Worm (Caenorhabditis elegans) whole organism, L1 larva: ENCODE data around the gene suca-1.
A peak's percentile ranks its signal among the peaks of the same experiment; 100 is the strongest.

Source experiments
- C16A3.4 ChIP-seq: fragments of 150-350 bp; optimal IDR thresholded peaks from 2 replicates; lab custom pipeline; 2014; ENCODE audit warnings: missing biosample characterization, missing genetic modification characterization
- F16B12.6 ChIP-seq: fragments of 150-350 bp; optimal IDR thresholded peaks from 2 replicates; lab custom pipeline; 2014; ENCODE audit warnings: missing biosample characterization, missing genetic modification characterization
- Y116A8C.19 ChIP-seq: sonication (generic microtip); optimal IDR thresholded peaks from 2 replicates; lab custom pipeline; 2016; ENCODE audit warnings: missing compliant biosample characterization, missing genetic modification characterization, borderline replicate concordance
- alr-1 ChIP-seq: fragments of 200-800 bp; sonication (Bioruptor generic); optimal IDR thresholded peaks from 2 replicates; lab custom pipeline; 2018; ENCODE audit warnings: borderline replicate concordance, mild to moderate bottlenecking, missing genetic modification characterization, missing compliant biosample characterization
- ama-1 ChIP-seq: fragments of 150-350 bp; optimal IDR thresholded peaks from 2 replicates; lab custom pipeline; 2014
- ceh-63 ChIP-seq: fragments of 200-800 bp; sonication (Bioruptor generic); optimal IDR thresholded peaks from 2 replicates; lab custom pipeline; 2018; ENCODE audit warnings: mild to moderate bottlenecking, missing genetic modification characterization, missing compliant biosample characterization
- ceh-88 ChIP-seq: fragments of 200-800 bp; sonication (Bioruptor generic); IDR thresholded peaks from 2 replicates; pipeline ENCODE4 v1.3.6; 2022; ENCODE audit warnings: missing genetic modification characterization, missing compliant biosample characterization
- ces-1 ChIP-seq: fragments of 150-350 bp; optimal IDR thresholded peaks from 2 replicates; lab custom pipeline; 2014; ENCODE audit warnings: missing biosample characterization, missing genetic modification reagents, missing genetic modification characterization
- dpl-1 ChIP-seq, 3 experiments: fragments of 150-350 bp in 2 of 3; sonication (generic microtip) in 1 of 3; optimal IDR thresholded peaks; 2 replicates each; lab custom pipeline; 2014 to 2017; ENCODE audit warnings: missing biosample characterization in 3 of 3, missing genetic modification characterization in 3 of 3, missing genetic modification reagents in 3 of 3
- dsc-1 ChIP-seq: sonication (generic microtip); optimal IDR thresholded peaks from 2 replicates; lab custom pipeline; 2016; ENCODE audit warnings: mild to moderate bottlenecking, missing genetic modification characterization, missing compliant biosample characterization
- efl-3 ChIP-seq: fragments of 200-800 bp; sonication (Bioruptor generic); optimal IDR thresholded peaks from 2 replicates; lab custom pipeline; 2018; ENCODE audit warnings: mild to moderate bottlenecking, missing genetic modification characterization, missing compliant biosample characterization
- egl-13 ChIP-seq: sonication (generic microtip); optimal IDR thresholded peaks from 2 replicates; lab custom pipeline; 2016; ENCODE audit warnings: missing genotype, missing genetic modification reagents, missing genetic modification characterization, missing compliant biosample characterization
- egl-27 ChIP-seq, 2 experiments: fragments of 150-350 bp in 1 of 2; sonication (generic microtip); optimal IDR thresholded peaks; 3 replicates each; lab custom pipeline; 2017 to 2018; ENCODE audit warnings: missing biosample characterization in 2 of 2, missing genetic modification characterization in 2 of 2, missing genetic modification reagents in 2 of 2
- elt-2 ChIP-seq: sonication (generic microtip); optimal IDR thresholded peaks from 2 replicates; lab custom pipeline; 2016; ENCODE audit warnings: missing genetic modification characterization, mild to moderate bottlenecking, inconsistent platforms, missing compliant biosample characterization, missing genetic modification reagents
- elt-3 ChIP-seq, 6 experiments: fragments of 150-350 bp in 1 of 6; sonication (generic microtip); optimal IDR thresholded peaks; 2 replicates each; lab custom pipeline; 2017 to 2018; ENCODE audit warnings: missing biosample characterization in 6 of 6, missing genetic modification characterization in 6 of 6, inconsistent platforms in 1 of 6
- ets-5 ChIP-seq: fragments of 200-800 bp; sonication (Bioruptor generic); IDR thresholded peaks from 2 replicates; pipeline ENCODE4 v1.3.6; 2022; ENCODE audit warnings: missing genetic modification characterization, missing compliant biosample characterization
- fkh-4 ChIP-seq: sonication (generic microtip); optimal IDR thresholded peaks from 2 replicates; lab custom pipeline; 2016; ENCODE audit warnings: missing compliant biosample characterization, missing genetic modification characterization, borderline replicate concordance
- fos-1 ChIP-seq: fragments of 150-350 bp; optimal IDR thresholded peaks from 2 replicates; lab custom pipeline; 2014; ENCODE audit warnings: missing biosample characterization, missing genetic modification characterization
- grh-1 ChIP-seq: fragments of 200-800 bp; sonication (Bioruptor generic); IDR thresholded peaks from 2 replicates; pipeline ENCODE4 v1.3.6; 2022; ENCODE audit warnings: missing genetic modification reagents, missing genetic modification characterization, missing compliant biosample characterization
- hlh-17 ChIP-seq: fragments of 200-800 bp; sonication (Bioruptor generic); optimal IDR thresholded peaks from 2 replicates; lab custom pipeline; 2018; ENCODE audit warnings: missing genetic modification characterization, mild to moderate bottlenecking, missing compliant biosample characterization, moderate library complexity, borderline replicate concordance
- irx-1 ChIP-seq: sonication (generic microtip); optimal IDR thresholded peaks from 2 replicates; lab custom pipeline; 2016; ENCODE audit warnings: missing genetic modification characterization, missing compliant biosample characterization
- isw-1 ChIP-seq: fragments of 200-800 bp; sonication (Bioruptor generic); IDR thresholded peaks from 2 replicates; pipeline ENCODE4 v1.3.6; 2022; ENCODE audit warnings: missing genetic modification characterization, missing compliant biosample characterization
- lin-35 ChIP-seq, 2 experiments: fragments of 150-350 bp; optimal IDR thresholded peaks; 2 replicates each; lab custom pipeline; 2014; ENCODE audit warnings: missing biosample characterization in 2 of 2, missing genetic modification characterization in 2 of 2, missing genetic modification reagents in 2 of 2
- lin-39 ChIP-seq: fragments of 150-350 bp; optimal IDR thresholded peaks from 2 replicates; lab custom pipeline; 2014; ENCODE audit warnings: missing biosample characterization, missing genetic modification reagents, missing genetic modification characterization
- lir-3 ChIP-seq: sonication (generic microtip); optimal IDR thresholded peaks from 2 replicates; lab custom pipeline; 2016; ENCODE audit warnings: mild to moderate bottlenecking, missing genetic modification characterization, moderate library complexity, missing compliant biosample characterization; ENCODE audit not compliant: poor library complexity
- lsy-2 ChIP-seq, 2 experiments: fragments of 150-350 bp; optimal IDR thresholded peaks; 2 replicates each; lab custom pipeline; 2014; ENCODE audit warnings: missing biosample characterization in 2 of 2, missing genetic modification characterization in 2 of 2
- mdl-1 ChIP-seq, 2 experiments: fragments of 150-350 bp; optimal IDR thresholded peaks; 2 replicates each; lab custom pipeline; 2014 to 2017; ENCODE audit warnings: missing biosample characterization in 2 of 2, missing genetic modification characterization in 2 of 2, inconsistent platforms in 1 of 2
- nhr-20 ChIP-seq: sonication (generic microtip); optimal IDR thresholded peaks from 2 replicates; lab custom pipeline; 2016; ENCODE audit warnings: mild to moderate bottlenecking, missing genetic modification characterization, missing compliant biosample characterization
- nhr-237 ChIP-seq: fragments of 150-350 bp; optimal IDR thresholded peaks from 2 replicates; lab custom pipeline; 2014; ENCODE audit warnings: missing biosample characterization, missing genetic modification characterization
- nhr-28 ChIP-seq: fragments of 150-350 bp; optimal IDR thresholded peaks from 2 replicates; lab custom pipeline; 2014; ENCODE audit warnings: missing biosample characterization, missing genetic modification characterization
- nhr-47 ChIP-seq: sonication (generic microtip); optimal IDR thresholded peaks from 2 replicates; lab custom pipeline; 2016; ENCODE audit warnings: mild to moderate bottlenecking, missing genetic modification characterization, moderate library complexity, missing compliant biosample characterization
- nhr-76 ChIP-seq: sonication (generic microtip); optimal IDR thresholded peaks from 2 replicates; lab custom pipeline; 2017; ENCODE audit warnings: missing biosample characterization, missing genetic modification characterization
- nhr-77 ChIP-seq: fragments of 150-350 bp; optimal IDR thresholded peaks from 2 replicates; lab custom pipeline; 2014; ENCODE audit warnings: missing biosample characterization, missing genetic modification characterization
- nhr-84 ChIP-seq: sonication (generic microtip); optimal IDR thresholded peaks from 2 replicates; lab custom pipeline; 2017; ENCODE audit warnings: missing biosample characterization, missing genetic modification characterization
- nhr-85 ChIP-seq: sonication (generic microtip); peaks from one replicate; lab custom pipeline; 2016; ENCODE audit warnings: missing genetic modification characterization, inconsistent platforms, missing compliant biosample characterization
- pag-3 ChIP-seq: sonication (generic microtip); optimal IDR thresholded peaks from 2 replicates; lab custom pipeline; 2017; ENCODE audit warnings: missing genetic modification characterization, mild to moderate bottlenecking, missing compliant biosample characterization, antibody characterized with exemption, borderline replicate concordance; ENCODE audit not compliant: insufficient read depth
- rnt-1 ChIP-seq: sonication (generic microtip); optimal IDR thresholded peaks from 2 replicates; lab custom pipeline; 2016; ENCODE audit warnings: mild to moderate bottlenecking, missing genetic modification characterization, moderate library complexity, missing compliant biosample characterization
- skn-1 ChIP-seq: fragments of 150-350 bp; optimal IDR thresholded peaks from 2 replicates; lab custom pipeline; 2014; ENCODE audit warnings: missing biosample characterization, missing genetic modification characterization
- snpc-4 ChIP-seq: fragments of 150-350 bp; optimal IDR thresholded peaks from 2 replicates; lab custom pipeline; 2014; ENCODE audit warnings: missing biosample characterization, missing genetic modification characterization
- snu-23 ChIP-seq: sonication (generic microtip); optimal IDR thresholded peaks from 2 replicates; lab custom pipeline; 2016; ENCODE audit warnings: missing genetic modification characterization, missing compliant biosample characterization
- sptf-1 ChIP-seq: fragments of 150-350 bp; optimal IDR thresholded peaks from 2 replicates; lab custom pipeline; 2014; ENCODE audit warnings: missing biosample characterization, missing genetic modification characterization
- sup-37 ChIP-seq: fragments of 200-800 bp; sonication (Bioruptor generic); optimal IDR thresholded peaks from 2 replicates; lab custom pipeline; 2018; ENCODE audit warnings: mild to moderate bottlenecking, missing genetic modification characterization, missing compliant biosample characterization
- swsn-7 ChIP-seq: sonication (generic microtip); optimal IDR thresholded peaks from 2 replicates; lab custom pipeline; 2016; ENCODE audit warnings: missing genetic modification characterization, missing compliant biosample characterization
- tbx-2 ChIP-seq: sonication (generic microtip); optimal IDR thresholded peaks from 2 replicates; lab custom pipeline; 2016; ENCODE audit warnings: missing genetic modification characterization, missing compliant biosample characterization
- tlp-1 ChIP-seq: fragments of 150-350 bp; optimal IDR thresholded peaks from 2 replicates; lab custom pipeline; 2014; ENCODE audit warnings: missing biosample characterization, missing genetic modification characterization
- unc-130 ChIP-seq: fragments of 150-350 bp; optimal IDR thresholded peaks from 2 replicates; lab custom pipeline; 2017; ENCODE audit warnings: missing biosample characterization, missing genetic modification characterization, inconsistent platforms
- unc-30 ChIP-seq: sonication (generic microtip); optimal IDR thresholded peaks from 2 replicates; lab custom pipeline; 2017; ENCODE audit warnings: missing biosample characterization, missing genetic modification characterization
- vab-15 ChIP-seq: sonication (generic microtip); optimal IDR thresholded peaks from 2 replicates; lab custom pipeline; 2017; ENCODE audit warnings: missing genotype, mild to moderate bottlenecking, missing genetic modification characterization, missing compliant biosample characterization
- ztf-11 ChIP-seq, 2 experiments: sonication (generic microtip); optimal IDR thresholded peaks; 2 replicates each; lab custom pipeline; 2016 to 2017; ENCODE audit warnings: missing genetic modification characterization in 2 of 2, missing biosample characterization in 1 of 2, missing compliant biosample characterization in 1 of 2

suca-1 gene

DNA sequence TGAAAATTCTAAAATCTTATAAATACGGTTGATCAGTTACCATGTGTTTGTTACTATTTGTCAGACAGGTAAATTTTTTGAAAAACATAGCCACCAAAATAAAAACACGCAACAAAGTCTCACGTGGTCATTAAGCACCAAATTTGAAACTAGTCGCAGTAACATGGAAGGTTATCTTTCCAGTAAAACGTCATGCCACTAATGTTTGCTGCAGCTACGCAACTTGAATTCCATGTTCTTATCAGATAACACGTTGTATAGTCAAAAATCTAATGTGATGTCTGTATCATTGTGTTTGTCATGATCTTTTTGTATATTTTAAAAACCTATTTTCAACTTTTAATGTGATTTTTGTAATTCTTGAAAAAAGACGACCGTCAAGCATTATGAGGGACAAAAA lies 1.9 kb upstream of the suca-1 start (continued):
- TF ChIP-seq swsn-7 (tag; lab: Kevin White, UChicago) (no peak), snpc-4 (no peak), nhr-237 (tag; lab: Kevin White, UChicago) (no peak), F16B12.6 (tag; lab: Kevin White, UChicago) (no peak), fkh-4 (tag; lab: Kevin White, UChicago) (no peak), ama-1 (lab: Kevin White, UChicago) (no peak), ceh-63 (no peak), irx-1 (tag; lab: Kevin White, UChicago) (no peak), egl-13 (tag; lab: Kevin White, UChicago) (no peak), dsc-1 (tag; lab: Kevin White, UChicago) (no peak), lin-39 (no peak), efl-3 (GFP tag; lab: Kevin White, UChicago) (no peak), elt-3 (tag; optimal IDR thresholded peaks at IDR 0.05; lab: Kevin White, UChicago) (peak in 1 of 6 experiments; percentile 20), grh-1 (peak; percentile 10; the same call in 1 of the 2 replicates), hlh-17 (no peak), nhr-77 (tag; lab: Kevin White, UChicago) (no peak), lir-3 (tag; lab: Kevin White, UChicago) (no peak), sup-37 (GFP tag; lab: Kevin White, UChicago) (no peak), pag-3 (tag; lab: Kevin White, UChicago) (no peak), lsy-2 (tag; optimal IDR thresholded peaks at IDR 0.05; lab: Kevin White, UChicago) (no peak), dpl-1 (GFP tag; optimal IDR thresholded peaks at IDR 0.05; lab: Kevin White, UChicago) (no peak), mdl-1 (tag; optimal IDR thresholded peaks at IDR 0.05; lab: Kevin White, UChicago) (peak in 1 of 2 experiments; percentile 56), Y116A8C.19 (tag; lab: Kevin White, UChicago) (no peak), elt-2 (peak; percentile 88), vab-15 (tag; lab: Kevin White, UChicago) (no peak), snu-23 (GFP tag; lab: Kevin White, UChicago) (peak; percentile 7), nhr-47 (tag; lab: Kevin White, UChicago) (no peak), isw-1 (no peak), egl-27 (tag; optimal IDR thresholded peaks at IDR 0.05; lab: Kevin White, UChicago) (no peak), lin-35 (GFP tag; optimal IDR thresholded peaks at IDR 0.05; lab: Kevin White, UChicago) (peak in 1 of 2 experiments; percentile 37), C16A3.4 (tag; lab: Kevin White, UChicago) (no peak), ces-1 (GFP tag; lab: Kevin White, UChicago) (no peak), ceh-88 (GFP tag; lab: Robert Waterston, UW) (no peak)
- TF ChIP-seq, all 84 proteins: peak for 11

DNA sequence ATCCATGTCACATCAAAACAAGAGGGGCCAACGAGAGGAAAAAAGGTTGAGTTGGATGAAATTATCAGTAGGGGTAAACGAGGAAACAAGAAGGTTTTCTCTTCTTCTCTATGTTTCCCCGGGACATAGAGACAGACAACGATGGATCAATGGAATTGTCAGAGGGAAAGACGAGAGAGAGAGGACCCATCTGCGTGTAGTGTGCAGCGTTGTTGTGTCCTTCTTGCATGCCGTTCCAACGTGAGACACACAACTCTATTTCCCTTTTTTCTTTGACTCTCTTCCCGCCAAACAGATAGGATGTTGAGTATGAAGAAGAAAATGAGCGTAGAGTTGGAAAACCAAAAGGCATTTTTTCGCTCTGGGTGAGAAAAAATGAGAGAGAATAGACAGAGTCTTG lies 1.0 kb upstream of the suca-1 start:
- TF ChIP-seq nhr-20 (tag; lab: Kevin White, UChicago), result peak; percentile 69
- no peak for TF ChIP-seq ceh-88 (GFP tag; lab: Robert Waterston, UW)
- no peak for TF ChIP-seq sptf-1
- TF ChIP-seq elt-3 (tag; optimal IDR thresholded peaks at IDR 0.05; lab: Kevin White, UChicago), result peak in 4 of 6 experiments; percentile 31 to 73 (median 41)
- peak; percentile 66 for TF ChIP-seq rnt-1 (tag; lab: Kevin White, UChicago)
- no peak for TF ChIP-seq egl-13 (tag; lab: Kevin White, UChicago)
- TF ChIP-seq fos-1 (tag; lab: Kevin White, UChicago), result peak; percentile 32
- TF ChIP-seq tlp-1 (tag; lab: Kevin White, UChicago), result no peak
- no peak for TF ChIP-seq ets-5 (GFP tag; lab: Robert Waterston, UW)
- peak; percentile 59 for TF ChIP-seq tbx-2 (tag; lab: Kevin White, UChicago)
- peak; percentile 26 for TF ChIP-seq unc-130 (tag; lab: Kevin White, UChicago)
- TF ChIP-seq dpl-1 (GFP tag; optimal IDR thresholded peaks at IDR 0.05; lab: Kevin White, UChicago), result peak in 2 of 3 experiments; percentile 5 to 19
- TF ChIP-seq nhr-28 (tag; lab: Kevin White, UChicago), result no peak
- TF ChIP-seq hlh-17, result no peak
- TF ChIP-seq unc-30 (tag; lab: Kevin White, UChicago), result no peak
- TF ChIP-seq skn-1 (tag; lab: Kevin White, UChicago), result peak; percentile 41
- TF ChIP-seq snu-23 (GFP tag; lab: Kevin White, UChicago), result peak; percentile 74
- TF ChIP-seq snpc-4, result no peak
- TF ChIP-seq nhr-85 (tag; lab: Kevin White, UChicago), result peak; percentile 74
- TF ChIP-seq nhr-237 (tag; lab: Kevin White, UChicago), result no peak
- TF ChIP-seq nhr-76, result no peak
- no peak for TF ChIP-seq ztf-11 (tag; optimal IDR thresholded peaks at IDR 0.05; lab: Kevin White, UChicago)
- TF ChIP-seq grh-1, result no peak
- TF ChIP-seq sup-37 (GFP tag; lab: Kevin White, UChicago), result no peak
- peak in 1 of 2 experiments; percentile 61 for TF ChIP-seq mdl-1 (tag; optimal IDR thresholded peaks at IDR 0.05; lab: Kevin White, UChicago)
- peak; percentile 30 for TF ChIP-seq F16B12.6 (tag; lab: Kevin White, UChicago)
- TF ChIP-seq lsy-2 (tag; optimal IDR thresholded peaks at IDR 0.05; lab: Kevin White, UChicago), result peak; percentile 37 to 75
- TF ChIP-seq isw-1, result no peak
- no peak for TF ChIP-seq nhr-84 (tag; lab: Kevin White, UChicago)
- TF ChIP-seq alr-1, result no peak
